Worm (Caenorhabditis elegans) whole organism, late embryonic: ENCODE data around the gene txdc-12.2.

Experiments
- F13H6.1 ChIP-seq: sonication (generic microtip); optimal IDR thresholded peaks from 2 replicates; lab custom pipeline; 2016; ENCODE audit warnings: missing genetic modification characterization, missing compliant biosample characterization
- K02D7.2 ChIP-seq: sonication (generic microtip); optimal IDR thresholded peaks from 2 replicates; lab custom pipeline; 2017; ENCODE audit warnings: mild to moderate bottlenecking, missing genetic modification characterization, missing compliant biosample characterization
- ceh-18 ChIP-seq: sonication (generic microtip); optimal IDR thresholded peaks from 2 replicates; lab custom pipeline; 2016; ENCODE audit warnings: missing genetic modification characterization, missing compliant biosample characterization
- ceh-19 ChIP-seq: fragments of 200-800 bp; sonication (Bioruptor generic); optimal IDR thresholded peaks from 2 replicates; lab custom pipeline; 2018; ENCODE audit warnings: mild to moderate bottlenecking, missing genetic modification characterization, missing compliant biosample characterization
- ceh-2 ChIP-seq: sonication (generic microtip); optimal IDR thresholded peaks from 2 replicates; lab custom pipeline; 2016; ENCODE audit warnings: missing genotype, missing genetic modification characterization, missing compliant biosample characterization
- ceh-22 ChIP-seq: sonication (generic microtip); optimal IDR thresholded peaks from 2 replicates; lab custom pipeline; 2017; ENCODE audit warnings: missing biosample characterization, missing genetic modification characterization
- ceh-24 ChIP-seq: sonication (generic microtip); optimal IDR thresholded peaks from 2 replicates; lab custom pipeline; 2016; ENCODE audit warnings: mild to moderate bottlenecking, missing genetic modification characterization, missing compliant biosample characterization
- ceh-30 ChIP-seq: fragments of 150-350 bp; optimal IDR thresholded peaks from 2 replicates; lab custom pipeline; 2014; ENCODE audit warnings: missing biosample characterization, missing genetic modification characterization
- ceh-31 ChIP-seq: sonication (generic microtip); optimal IDR thresholded peaks from 2 replicates; lab custom pipeline; 2016; ENCODE audit warnings: missing genetic modification characterization, missing compliant biosample characterization
- ceh-34 ChIP-seq: sonication (generic microtip); optimal IDR thresholded peaks from 2 replicates; lab custom pipeline; 2016; ENCODE audit warnings: mild to moderate bottlenecking, missing genetic modification characterization, missing compliant biosample characterization
- ceh-45 ChIP-seq: fragments of 200-800 bp; sonication (Bioruptor generic); IDR thresholded peaks from 2 replicates; pipeline ENCODE4 v1.3.6; 2022; ENCODE audit warnings: missing genetic modification reagents, missing genetic modification characterization, missing compliant biosample characterization
- ceh-48 ChIP-seq: sonication (generic microtip); optimal IDR thresholded peaks from 2 replicates; lab custom pipeline; 2016; ENCODE audit warnings: missing genetic modification characterization, inconsistent platforms, missing compliant biosample characterization
- che-1 ChIP-seq: sonication (generic microtip); optimal IDR thresholded peaks from 2 replicates; lab custom pipeline; 2016; ENCODE audit warnings: mild to moderate bottlenecking, missing genetic modification characterization, missing compliant biosample characterization
- elt-2 ChIP-seq: sonication (generic microtip); optimal IDR thresholded peaks from 2 replicates; lab custom pipeline; 2016; ENCODE audit warnings: missing genetic modification reagents, missing genetic modification characterization, missing compliant biosample characterization
- elt-4 ChIP-seq: sonication (generic microtip); optimal IDR thresholded peaks from 2 replicates; lab custom pipeline; 2016; ENCODE audit warnings: missing genetic modification characterization, missing compliant biosample characterization
- ets-4 ChIP-seq: sonication (generic microtip); optimal IDR thresholded peaks from 2 replicates; lab custom pipeline; 2016; ENCODE audit warnings: missing genetic modification characterization, missing compliant biosample characterization
- fkh-10 ChIP-seq: fragments of 150-350 bp; optimal IDR thresholded peaks from 2 replicates; lab custom pipeline; 2014; ENCODE audit warnings: missing biosample characterization, missing genetic modification reagents, missing genetic modification characterization
- gmeb-2 ChIP-seq: sonication (generic microtip); optimal IDR thresholded peaks from 2 replicates; lab custom pipeline; 2016; ENCODE audit warnings: missing genetic modification characterization, inconsistent platforms, missing compliant biosample characterization
- hlh-15 ChIP-seq: sonication (generic microtip); optimal IDR thresholded peaks from 2 replicates; lab custom pipeline; 2016; ENCODE audit warnings: missing genetic modification characterization, missing compliant biosample characterization
- hlh-30 ChIP-seq: sonication (generic microtip); optimal IDR thresholded peaks from 2 replicates; lab custom pipeline; 2017; ENCODE audit warnings: antibody characterized with exemption, missing genetic modification characterization, missing compliant biosample characterization; ENCODE audit not compliant: insufficient read depth
- hlh-6 ChIP-seq: sonication (generic microtip); optimal IDR thresholded peaks from 2 replicates; lab custom pipeline; 2016; ENCODE audit warnings: missing genotype, missing genetic modification characterization, missing compliant biosample characterization
- hlh-8 ChIP-seq: sonication (generic microtip); optimal IDR thresholded peaks from 2 replicates; lab custom pipeline; 2016; ENCODE audit warnings: missing genotype, missing genetic modification characterization, missing compliant biosample characterization
- lim-6 ChIP-seq: sonication (generic microtip); optimal IDR thresholded peaks from 2 replicates; lab custom pipeline; 2016; ENCODE audit warnings: missing genetic modification characterization, missing compliant biosample characterization
- lin-11 ChIP-seq: fragments of 200-800 bp; sonication (Bioruptor generic); optimal IDR thresholded peaks from 2 replicates; lab custom pipeline; 2018; ENCODE audit warnings: mild to moderate bottlenecking, missing genetic modification characterization, missing compliant biosample characterization
- mec-3 ChIP-seq: sonication (generic microtip); optimal IDR thresholded peaks from 2 replicates; lab custom pipeline; 2016; ENCODE audit warnings: borderline replicate concordance, missing genetic modification characterization, missing compliant biosample characterization
- nfya-1 ChIP-seq: sonication (generic microtip); optimal IDR thresholded peaks from 2 replicates; lab custom pipeline; 2017; ENCODE audit warnings: missing genetic modification characterization, mild to moderate bottlenecking, missing compliant biosample characterization, antibody characterized with exemption, moderate library complexity
- nhr-232 ChIP-seq: sonication (generic microtip); optimal IDR thresholded peaks from 2 replicates; lab custom pipeline; 2016; ENCODE audit warnings: missing genetic modification characterization, missing compliant biosample characterization
- odd-2 ChIP-seq: sonication (generic microtip); optimal IDR thresholded peaks from 2 replicates; lab custom pipeline; 2017; ENCODE audit warnings: antibody characterized with exemption, mild to moderate bottlenecking, missing genetic modification characterization, missing compliant biosample characterization
- pax-1 ChIP-seq: fragments of 150-350 bp; optimal IDR thresholded peaks from 2 replicates; lab custom pipeline; 2014; ENCODE audit warnings: missing biosample characterization, missing genetic modification characterization
- pha-2 ChIP-seq: sonication (generic microtip); optimal IDR thresholded peaks from 2 replicates; lab custom pipeline; 2017; ENCODE audit warnings: mild to moderate bottlenecking, missing genetic modification characterization, missing compliant biosample characterization
- pha-4 ChIP-seq: fragments of 150-350 bp; optimal IDR thresholded peaks from 2 replicates; lab custom pipeline; 2018; ENCODE audit warnings: missing biosample characterization, missing genetic modification reagents, missing genetic modification characterization
- ref-2 ChIP-seq: sonication (generic microtip); optimal IDR thresholded peaks from 2 replicates; lab custom pipeline; 2016; ENCODE audit warnings: missing genetic modification characterization, missing compliant biosample characterization
- sdc-2 ChIP-seq: sonication (generic microtip); optimal IDR thresholded peaks from 2 replicates; lab custom pipeline; 2016; ENCODE audit warnings: missing genotype, missing genetic modification characterization, missing compliant biosample characterization
- sox-2 ChIP-seq: fragments of 200-800 bp; sonication (Bioruptor generic); IDR thresholded peaks from 2 replicates; pipeline ENCODE4 v1.3.6; 2022; ENCODE audit warnings: missing genetic modification reagents, missing genetic modification characterization, missing compliant biosample characterization
- tbx-2 ChIP-seq: sonication (generic microtip); optimal IDR thresholded peaks from 2 replicates; lab custom pipeline; 2016; ENCODE audit warnings: missing genetic modification characterization, missing compliant biosample characterization
- unc-42 ChIP-seq: sonication (generic microtip); optimal IDR thresholded peaks from 2 replicates; lab custom pipeline; 2016; ENCODE audit warnings: missing genotype, missing genetic modification characterization, missing compliant biosample characterization
- unc-55 ChIP-seq: sonication (generic microtip); optimal IDR thresholded peaks from 2 replicates; lab custom pipeline; 2017; ENCODE audit warnings: missing biosample characterization, missing genetic modification reagents, missing genetic modification characterization
- unc-86 ChIP-seq: sonication (generic microtip); optimal IDR thresholded peaks from 2 replicates; lab custom pipeline; 2016; ENCODE audit warnings: missing genetic modification characterization, missing compliant biosample characterization
- zip-5 ChIP-seq: sonication (generic microtip); optimal IDR thresholded peaks from 2 replicates; lab custom pipeline; 2016; ENCODE audit warnings: missing genetic modification characterization, missing compliant biosample characterization

txdc-12.2 gene

ce11 chrX:2071392-2072001 is 2.8 kb upstream of the txdc-12.2 start:
- TF ChIP-seq ref-2 (tag; lab: Kevin White, UChicago) (no peak), sox-2 (GFP tag; lab: Robert Waterston, UW) (0 out of 2 replicates have a peak, but pooled peaks have one; percentile 5), K02D7.2 (tag; lab: Kevin White, UChicago) (no peak), pha-2 (tag; lab: Kevin White, UChicago) (no peak), hlh-8 (peak; percentile 6), unc-55 (GFP tag; lab: Kevin White, UChicago) (peak; percentile 23), tbx-2 (peak; percentile 56), elt-2 (tag; lab: Kevin White, UChicago) (peak; percentile 81), ceh-18 (tag; lab: Kevin White, UChicago) (peak; percentile 43), ceh-48 (tag; lab: Kevin White, UChicago) (no peak), hlh-30 (tag; lab: Kevin White, UChicago) (peak; percentile 96), ceh-30 (tag; lab: Kevin White, UChicago) (no peak), hlh-15 (tag; lab: Kevin White, UChicago) (no peak), nfya-1 (tag; lab: Kevin White, UChicago) (peak; percentile 26), elt-4 (tag; lab: Kevin White, UChicago) (no peak), ceh-31 (tag; lab: Kevin White, UChicago) (peak; percentile 55), ceh-34 (tag; lab: Kevin White, UChicago) (peak; percentile 31), sdc-2 (tag; lab: Kevin White, UChicago) (peak; percentile 71), unc-42 (tag; lab: Kevin White, UChicago) (peak; percentile 42)
- TF ChIP-seq, all 69 proteins: peak for 12

ce11 chrX:2075169-2075568 is 919 bp downstream of the txdc-12.2 start:
- TF ChIP-seq lim-6 (tag; lab: Kevin White, UChicago) = no peak
- no peak for TF ChIP-seq ceh-31 (tag; lab: Kevin White, UChicago)
- no peak for TF ChIP-seq unc-55 (GFP tag; lab: Kevin White, UChicago)
- no peak for TF ChIP-seq ceh-24 (tag; lab: Kevin White, UChicago)
- TF ChIP-seq fkh-10 (GFP tag; lab: Kevin White, UChicago) = no peak
- no peak for TF ChIP-seq ceh-19
- TF ChIP-seq ceh-22 (tag; lab: Kevin White, UChicago) = no peak
- no peak for TF ChIP-seq zip-5 (tag; lab: Kevin White, UChicago)
- TF ChIP-seq ets-4 = no peak
- TF ChIP-seq ceh-2 (tag; lab: Kevin White, UChicago) = no peak
- no peak for TF ChIP-seq nhr-232

- TF ChIP-seq che-1 (no peak), ets-4 (no peak), nhr-232 (no peak), F13H6.1 (tag; lab: Kevin White, UChicago) (no peak), ceh-45 (GFP tag; lab: Robert Waterston, UW) (no peak), pha-4 (no peak), gmeb-2 (tag; lab: Kevin White, UChicago) (no peak), pax-1 (no peak), mec-3 (no peak), ceh-19 (no peak), hlh-6 (no peak), lin-11 (tag; lab: Kevin White, UChicago) (no peak), tbx-2 (no peak), unc-86 (tag; lab: Kevin White, UChicago) (no peak), ceh-34 (tag; lab: Kevin White, UChicago) (no peak), hlh-8 (no peak), odd-2 (tag; lab: Kevin White, UChicago) (no peak)
Measured at ce11 chrX:2078822-2079221, 4.6 kb downstream of the txdc-12.2 start.
